Fruit fly (Drosophila melanogaster) whole organism, prepupa: ENCODE data around the gene inaF-A.

ENCODE experiments used
- Blimp-1 ChIP-seq: fragments of 200-800 bp; sonication (Bioruptor generic); optimal IDR thresholded peaks from 3 replicates; lab custom pipeline; 2017; ENCODE audit warnings: missing biosample characterization, missing genetic modification characterization, mild to moderate bottlenecking, moderate library complexity, missing genetic modification reagents
- CG10631 ChIP-seq: fragments of 200-800 bp; sonication (Bioruptor generic); optimal IDR thresholded peaks from 2 replicates; lab custom pipeline; 2016; ENCODE audit warnings: missing biosample characterization, missing genetic modification characterization
- CG10669 ChIP-seq: fragments of 200-800 bp; sonication (Bioruptor generic); optimal IDR thresholded peaks from 3 replicates; lab custom pipeline; 2018; ENCODE audit warnings: missing biosample characterization, mild to moderate bottlenecking, missing genetic modification characterization, moderate library complexity
- CG11762 ChIP-seq: fragments of 200-800 bp; sonication (Bioruptor generic); optimal IDR thresholded peaks from 3 replicates; lab custom pipeline; 2016; ENCODE audit warnings: missing biosample characterization, missing genetic modification characterization; ENCODE audit not compliant: insufficient read depth
- CG11902 ChIP-seq: fragments of 200-800 bp; sonication (Bioruptor generic); optimal IDR thresholded peaks from 3 replicates; lab custom pipeline; 2016; ENCODE audit warnings: missing biosample characterization, missing genetic modification characterization
- CG15336 ChIP-seq: fragments of 200-800 bp; sonication (Bioruptor generic); IDR thresholded peaks from 2 replicates; pipeline ENCODE4 v1.3.6; 2022; ENCODE audit warnings: missing biosample characterization, missing genetic modification characterization
- CG1621 ChIP-seq: fragments of 200-800 bp; sonication (Bioruptor generic); optimal IDR thresholded peaks from 3 replicates; lab custom pipeline; 2018; ENCODE audit warnings: missing biosample characterization, mild to moderate bottlenecking, missing genetic modification characterization
- CG16779 ChIP-seq: fragments of 200-800 bp; sonication (Bioruptor generic); optimal IDR thresholded peaks from 3 replicates; lab custom pipeline; 2017; ENCODE audit warnings: missing biosample characterization, mild to moderate bottlenecking, missing genetic modification characterization
- CG3032 ChIP-seq: fragments of 200-800 bp; optimal IDR thresholded peaks from 2 replicates; lab custom pipeline; 2019; ENCODE audit warnings: missing biosample characterization, mild to moderate bottlenecking, missing genetic modification characterization, moderate library complexity
- CG31627 ChIP-seq: fragments of 200-800 bp; sonication (Bioruptor generic); optimal IDR thresholded peaks from 3 replicates; lab custom pipeline; 2016; ENCODE audit warnings: missing biosample characterization, missing genetic modification characterization
- CG32006 ChIP-seq: fragments of 200-800 bp; sonication (Bioruptor generic); optimal IDR thresholded peaks from 3 replicates; lab custom pipeline; 2017; ENCODE audit warnings: missing biosample characterization, mild to moderate bottlenecking, missing genetic modification characterization
- CG3919 ChIP-seq: fragments of 200-800 bp; sonication (Bioruptor generic); optimal IDR thresholded peaks from 3 replicates; lab custom pipeline; 2016; ENCODE audit warnings: missing biosample characterization, missing genetic modification characterization
- CG4318 ChIP-seq: fragments of 200-800 bp; sonication (Bioruptor generic); optimal IDR thresholded peaks from 3 replicates; lab custom pipeline; 2017; ENCODE audit warnings: missing biosample characterization, mild to moderate bottlenecking, missing genetic modification characterization
- CG6276 ChIP-seq: fragments of 200-800 bp; sonication (Bioruptor generic); optimal IDR thresholded peaks from 2 replicates; lab custom pipeline; 2017; ENCODE audit warnings: missing biosample characterization, mild to moderate bottlenecking, missing genetic modification characterization
- CG6792 ChIP-seq: fragments of 200-800 bp; sonication (Bioruptor generic); optimal IDR thresholded peaks from 3 replicates; lab custom pipeline; 2016; ENCODE audit warnings: missing biosample characterization, missing genetic modification characterization
- CG6808 ChIP-seq: fragments of 200-800 bp; sonication (Bioruptor generic); optimal IDR thresholded peaks from 3 replicates; lab custom pipeline; 2017; ENCODE audit warnings: missing biosample characterization, missing genetic modification characterization, mild to moderate bottlenecking, moderate library complexity, missing genetic modification reagents
- CG6854 ChIP-seq: fragments of 200-800 bp; sonication (Bioruptor generic); optimal IDR thresholded peaks from 2 replicates; lab custom pipeline; 2017; ENCODE audit warnings: missing biosample characterization, mild to moderate bottlenecking, missing genetic modification characterization
- CG7368 ChIP-seq: fragments of 200-800 bp; sonication (Bioruptor generic); optimal IDR thresholded peaks from 3 replicates; lab custom pipeline; 2016; ENCODE audit warnings: missing biosample characterization, missing genetic modification characterization
- CG8319 ChIP-seq: fragments of 200-800 bp; sonication (Bioruptor generic); optimal IDR thresholded peaks from 3 replicates; lab custom pipeline; 2016; ENCODE audit warnings: missing biosample characterization, missing genetic modification characterization
- CG9139 ChIP-seq: fragments of 200-800 bp; sonication (Bioruptor generic); optimal IDR thresholded peaks from 3 replicates; lab custom pipeline; 2017; ENCODE audit warnings: missing biosample characterization, mild to moderate bottlenecking, missing genetic modification characterization
- Eip75B ChIP-seq: fragments of 200-800 bp; sonication (Bioruptor generic); optimal IDR thresholded peaks from 3 replicates; lab custom pipeline; 2016; ENCODE audit warnings: missing biosample characterization, missing genetic modification characterization
- Eip78C ChIP-seq: fragments of 200-800 bp; sonication (Bioruptor generic); peaks from one replicate; lab custom pipeline; 2016; ENCODE audit warnings: missing biosample characterization, missing genetic modification characterization
- Eip93F ChIP-seq: fragments of 200-800 bp; sonication (Bioruptor generic); optimal IDR thresholded peaks from 2 replicates; lab custom pipeline; 2016; ENCODE audit warnings: missing biosample characterization, mild to moderate bottlenecking, missing genetic modification characterization
- Ets21C ChIP-seq: fragments of 200-800 bp; sonication (Bioruptor generic); optimal IDR thresholded peaks from 3 replicates; lab custom pipeline; 2016; ENCODE audit warnings: missing biosample characterization, missing genetic modification characterization
- Ets96B ChIP-seq: fragments of 200-800 bp; optimal IDR thresholded peaks from 2 replicates; lab custom pipeline; 2019; ENCODE audit warnings: missing biosample characterization, mild to moderate bottlenecking, missing genetic modification characterization, moderate library complexity
- Gug ChIP-seq: fragments of 200-800 bp; sonication (Bioruptor generic); IDR thresholded peaks from 2 replicates; pipeline ENCODE4 v1.3.6; 2022; ENCODE audit warnings: missing biosample characterization, missing genetic modification characterization
- Hr38 ChIP-seq: sonication (Bioruptor generic); optimal IDR thresholded peaks from 2 replicates; lab custom pipeline; 2016; ENCODE audit warnings: missing biosample characterization, missing genetic modification characterization
- Met ChIP-seq: fragments of 200-800 bp; sonication (Bioruptor generic); optimal IDR thresholded peaks from 3 replicates; lab custom pipeline; 2016; ENCODE audit warnings: missing biosample characterization, missing genetic modification characterization
- OdsH ChIP-seq: fragments of 200-800 bp; sonication (Bioruptor generic); optimal IDR thresholded peaks from 3 replicates; lab custom pipeline; 2016; ENCODE audit warnings: missing biosample characterization, missing genetic modification characterization
- Sox14 ChIP-seq: fragments of 200-800 bp; sonication (Bioruptor generic); optimal IDR thresholded peaks from 3 replicates; lab custom pipeline; 2016; ENCODE audit warnings: missing biosample characterization, missing genetic modification characterization
- acj6 ChIP-seq: fragments of 200-800 bp; sonication (Bioruptor generic); optimal IDR thresholded peaks from 3 replicates; lab custom pipeline; 2016; ENCODE audit warnings: missing biosample characterization, missing genetic modification characterization
- cyc ChIP-seq: fragments of 200-800 bp; sonication (Bioruptor generic); optimal IDR thresholded peaks from 3 replicates; lab custom pipeline; 2016; ENCODE audit warnings: missing biosample characterization, missing genetic modification characterization
- dac ChIP-seq: fragments of 200-800 bp; sonication (Bioruptor generic); optimal IDR thresholded peaks from 2 replicates; lab custom pipeline; 2017; ENCODE audit warnings: missing biosample characterization, mild to moderate bottlenecking, missing genetic modification characterization
- eg ChIP-seq: fragments of 200-800 bp; sonication (Bioruptor generic); IDR thresholded peaks from 3 replicates; pipeline ENCODE4 v1.3.6; 2022; ENCODE audit warnings: missing biosample characterization, missing genetic modification characterization
- esn ChIP-seq: fragments of 200-800 bp; sonication (Bioruptor generic); optimal IDR thresholded peaks from 2 replicates; lab custom pipeline; 2016; ENCODE audit warnings: missing biosample characterization, mild to moderate bottlenecking, missing genetic modification characterization, moderate library complexity
- fd85E ChIP-seq: fragments of 200-800 bp; sonication (Bioruptor generic); optimal IDR thresholded peaks from 3 replicates; lab custom pipeline; 2016; ENCODE audit warnings: missing biosample characterization, missing genetic modification characterization
- fkh ChIP-seq: fragments of 200-800 bp; sonication (Bioruptor generic); optimal IDR thresholded peaks from 3 replicates; lab custom pipeline; 2017; ENCODE audit warnings: missing biosample characterization, mild to moderate bottlenecking, missing genetic modification characterization, moderate library complexity
- lz ChIP-seq: fragments of 200-800 bp; sonication (Bioruptor generic); optimal IDR thresholded peaks from 3 replicates; lab custom pipeline; 2016; ENCODE audit warnings: missing biosample characterization, missing genetic modification characterization
- net ChIP-seq: fragments of 200-800 bp; sonication (Bioruptor generic); optimal IDR thresholded peaks from 3 replicates; lab custom pipeline; 2016; ENCODE audit warnings: missing biosample characterization, missing genetic modification characterization
- pdm3 ChIP-seq: fragments of 200-800 bp; sonication (Bioruptor generic); optimal IDR thresholded peaks from 3 replicates; lab custom pipeline; 2016; ENCODE audit warnings: missing biosample characterization, missing genetic modification characterization
- salr ChIP-seq, 2 experiments: fragments of 200-800 bp; sonication (Bioruptor generic); optimal IDR thresholded peaks; 3 replicates each; lab custom pipeline; 2016 to 2018; ENCODE audit warnings: missing biosample characterization in 2 of 2, missing genetic modification characterization in 2 of 2, mild to moderate bottlenecking in 1 of 2
- spab ChIP-seq: fragments of 200-800 bp; sonication (Bioruptor generic); optimal IDR thresholded peaks from 2 replicates; lab custom pipeline; 2017; ENCODE audit warnings: missing biosample characterization, mild to moderate bottlenecking, missing genetic modification characterization, missing genetic modification reagents
- ss ChIP-seq, 2 experiments: fragments of 200-800 bp; sonication (Bioruptor generic); optimal IDR thresholded peaks; 2 replicates in 1 of 2; 3 replicates in 1 of 2; lab custom pipeline; 2017 to 2018; ENCODE audit warnings: mild to moderate bottlenecking in 2 of 2, missing biosample characterization in 2 of 2, missing genetic modification characterization in 2 of 2, moderate library complexity in 1 of 2
- svp ChIP-seq: fragments of 200-800 bp; sonication (Bioruptor generic); peaks from one replicate; lab custom pipeline; 2016; ENCODE audit warnings: missing biosample characterization, missing genetic modification characterization
- topi ChIP-seq: fragments of 200-800 bp; sonication (Bioruptor generic); optimal IDR thresholded peaks from 3 replicates; lab custom pipeline; 2016; ENCODE audit warnings: missing biosample characterization, missing genetic modification characterization
- vri ChIP-seq: fragments of 200-800 bp; sonication (Bioruptor generic); optimal IDR thresholded peaks from 3 replicates; lab custom pipeline; 2016; ENCODE audit warnings: missing biosample characterization, mild to moderate bottlenecking, missing genetic modification characterization

inaF-A gene

dm6 chrX:11715263-11715659, 18.4 kb downstream of the inaF-A start, which contains the start of gene Amun (continued):
- TF ChIP-seq CG10669 (GFP tag; lab: Kevin White, UChicago) = peak; percentile 51
- TF ChIP-seq Met (GFP tag; lab: Kevin White, UChicago) = peak; percentile 40
- peak; percentile 7 for TF ChIP-seq CG11902
- TF ChIP-seq ss (GFP tag; optimal IDR thresholded peaks at IDR 0.05; lab: Kevin White, UChicago) = no peak
- TF ChIP-seq fd85E = no peak
- peak; percentile 62 for TF ChIP-seq esn
- TF ChIP-seq CG6854 (GFP tag; lab: Kevin White, UChicago) = no peak
- TF ChIP-seq CG32006 = peak; percentile 64
- peak; percentile 57 for TF ChIP-seq acj6 (GFP tag; lab: Kevin White, UChicago)
- peak; percentile 18; the same call in 1 of the 2 replicates for TF ChIP-seq CG15336 (GFP tag; lab: Robert Waterston, UW)
- peak; percentile 33 for TF ChIP-seq CG6276 (GFP tag; lab: Kevin White, UChicago)
- no peak for TF ChIP-seq CG1621
- TF ChIP-seq pdm3 = peak; percentile 52
- no peak for TF ChIP-seq Ets96B (tag; lab: Kevin White, UChicago)
- peak; percentile 41 for TF ChIP-seq eg (GFP tag; lab: Robert Waterston, UW)
- peak; percentile 22 for TF ChIP-seq Ets21C (GFP tag; lab: Kevin White, UChicago)
- no peak for TF ChIP-seq CG16779
- peak; percentile 36 for TF ChIP-seq Eip75B (GFP tag; lab: Kevin White, UChicago)
- TF ChIP-seq CG9139 (GFP tag; lab: Kevin White, UChicago) = no peak
- peak; percentile 62 for TF ChIP-seq CG31627 (GFP tag; lab: Kevin White, UChicago)
- TF ChIP-seq Eip78C (GFP tag; lab: Kevin White, UChicago) = peak; percentile 59
- TF ChIP-seq Eip93F = no peak
- TF ChIP-seq net (GFP tag; lab: Kevin White, UChicago) = peak; percentile 44
- peak; percentile 6 for TF ChIP-seq spab (GFP tag; lab: Kevin White, UChicago)
- no peak for TF ChIP-seq Hr38 (GFP tag; lab: Kevin White, UChicago)
- peak in 1 of 2 experiments; percentile 63 for TF ChIP-seq salr (GFP tag; optimal IDR thresholded peaks at IDR 0.05; lab: Kevin White, UChicago)
- peak; percentile 42 for TF ChIP-seq CG3032
- TF ChIP-seq lz = peak; percentile 48
- peak; percentile 25 for TF ChIP-seq cyc (GFP tag; lab: Kevin White, UChicago)
- TF ChIP-seq CG6808 = peak; percentile 36
- no peak for TF ChIP-seq Gug (GFP tag; lab: Robert Waterston, UW)
- TF ChIP-seq CG6792 (GFP tag; lab: Kevin White, UChicago) = peak; percentile 43
- TF ChIP-seq CG3919 = peak; percentile 26
- TF ChIP-seq dac (GFP tag; lab: Kevin White, UChicago) = no peak
- TF ChIP-seq CG7368 (GFP tag; lab: Kevin White, UChicago) = peak; percentile 50

- TF ChIP-seq topi = peak; percentile 24
- peak; percentile 47 for TF ChIP-seq Met (GFP tag; lab: Kevin White, UChicago)
- TF ChIP-seq Eip93F = no peak
- TF ChIP-seq fd85E = no peak
- no peak for TF ChIP-seq fkh (GFP tag; lab: Kevin White, UChicago)
- TF ChIP-seq CG8319 (GFP tag; lab: Kevin White, UChicago) = no peak
- no peak for TF ChIP-seq pdm3
- peak; percentile 43 for TF ChIP-seq Sox14 (GFP tag; lab: Kevin White, UChicago)
- no peak for TF ChIP-seq CG11902
- no peak for TF ChIP-seq Blimp-1 (GFP tag; lab: Kevin White, UChicago)
- no peak for TF ChIP-seq CG1621
- no peak for TF ChIP-seq CG4318
- TF ChIP-seq eg (GFP tag; lab: Robert Waterston, UW) = peak; percentile 73
- no peak for TF ChIP-seq spab (GFP tag; lab: Kevin White, UChicago)
- peak in 1 of 2 experiments; percentile 12 for TF ChIP-seq salr (GFP tag; optimal IDR thresholded peaks at IDR 0.05; lab: Kevin White, UChicago)
- TF ChIP-seq Hr38 (GFP tag; lab: Kevin White, UChicago) = no peak
- no peak for TF ChIP-seq Ets96B (tag; lab: Kevin White, UChicago)
- TF ChIP-seq esn = peak; percentile 49
- TF ChIP-seq CG3032 = peak; percentile 12
- TF ChIP-seq CG9139 (GFP tag; lab: Kevin White, UChicago) = peak; percentile 37
- peak; percentile 19 for TF ChIP-seq CG10669 (GFP tag; lab: Kevin White, UChicago)
- TF ChIP-seq CG6792 (GFP tag; lab: Kevin White, UChicago) = no peak
- TF ChIP-seq acj6 (GFP tag; lab: Kevin White, UChicago) = no peak
- TF ChIP-seq CG3919 = no peak
- peak; percentile 85 for TF ChIP-seq svp (GFP tag; lab: Kevin White, UChicago)
- no peak for TF ChIP-seq Eip75B (GFP tag; lab: Kevin White, UChicago)
- TF ChIP-seq CG6854 (GFP tag; lab: Kevin White, UChicago) = no peak
- TF ChIP-seq CG10631 (GFP tag; lab: Kevin White, UChicago) = no peak
- TF ChIP-seq vri (GFP tag; lab: Kevin White, UChicago) = no peak
- TF ChIP-seq Gug (GFP tag; lab: Robert Waterston, UW) = peak; percentile 51
- TF ChIP-seq OdsH (GFP tag; lab: Kevin White, UChicago) = no peak
- peak; percentile 23 for TF ChIP-seq CG11762 (GFP tag; lab: Kevin White, UChicago)
These were observed 19.0 kb downstream of the inaF-A start for dm6 chrX:11714529-11715262.
